Worm (Caenorhabditis elegans) whole organism, L4/young adult: Measurements from ENCODE around the gene math-34.

Experiments used
- W03F9.2 ChIP-seq: fragments of 150-350 bp; optimal IDR thresholded peaks from 2 replicates; lab custom pipeline; 2014; ENCODE audit warnings: missing biosample characterization, missing genetic modification characterization
- dao-5 ChIP-seq: sonication (generic microtip); optimal IDR thresholded peaks from 2 replicates; lab custom pipeline; 2016; ENCODE audit warnings: missing genotype, missing genetic modification characterization, moderate library complexity, missing compliant biosample characterization

DNA sequence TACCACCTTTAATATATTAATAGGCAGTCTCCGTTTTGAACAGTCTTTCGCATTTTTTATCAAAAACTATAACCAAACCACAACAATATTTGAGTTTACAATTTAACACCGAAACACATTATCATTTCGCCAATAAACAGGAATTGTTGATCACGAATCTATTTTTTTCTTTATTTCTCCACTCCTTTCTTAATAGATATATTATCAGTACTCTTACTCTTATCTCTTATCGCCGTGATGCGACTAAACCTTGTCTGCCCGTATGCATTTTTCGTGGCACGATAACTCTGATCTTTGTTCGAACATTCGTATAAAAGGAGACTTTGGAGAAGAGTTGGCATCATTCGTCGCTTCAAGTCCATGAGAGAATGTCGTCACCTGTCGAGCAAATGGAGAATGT lies 28.1 kb downstream of the math-34 start:
- TF ChIP-seq dao-5 (no peak), W03F9.2 (no peak)
